Worm (Caenorhabditis elegans): ENCODE data around the gene Y116A8C.43.

- no peak for TF ChIP-seq fkh-10 (GFP tag; optimal IDR thresholded peaks at IDR 0.05)
- no peak for TF ChIP-seq nhr-11 (tag; optimal IDR thresholded peaks at IDR 0.05)
- TF ChIP-seq hlh-6 (tag; optimal IDR thresholded peaks at IDR 0.05): no peak
- no peak for TF ChIP-seq npax-4 (tag; optimal IDR thresholded peaks at IDR 0.05)
- no peak for TF ChIP-seq sox-2 (GFP tag; IDR thresholded peaks at IDR 0.05)
Measured at ce11 chrIV:17126512-17126911, 37.9 kb downstream of the Y116A8C.43 start.

Measured in whole organism, late embryonic.